Worm (Caenorhabditis elegans) whole organism, midembryonic: Measurements from ENCODE around the gene nhr-216.

Experiments used
- T22C8.4 ChIP-seq: fragments of 200-800 bp; sonication (Bioruptor generic); IDR thresholded peaks from 2 replicates; pipeline ENCODE4 v1.3.6; 2022; ENCODE audit warnings: missing genetic modification characterization, missing compliant biosample characterization
- cog-1 ChIP-seq: sonication (generic microtip); optimal IDR thresholded peaks from 2 replicates; lab custom pipeline; 2016; ENCODE audit warnings: missing genetic modification characterization, missing compliant biosample characterization
- flt-1 ChIP-seq: fragments of 200-800 bp; sonication (Bioruptor generic); IDR thresholded peaks from 2 replicates; pipeline ENCODE4 v1.3.6; 2022; ENCODE audit warnings: missing genetic modification characterization, missing compliant biosample characterization
- ref-1 ChIP-seq: fragments of 200-800 bp; sonication (Bioruptor generic); conservative IDR thresholded peaks from 2 replicates; pipeline ENCODE4 v1.3.6; 2022; ENCODE audit warnings: missing genetic modification reagents, missing genetic modification characterization, missing compliant biosample characterization
- ztf-23 ChIP-seq: fragments of 200-800 bp; sonication (Bioruptor generic); IDR thresholded peaks from 2 replicates; pipeline ENCODE4 v1.3.6; 2022; ENCODE audit warnings: missing genetic modification reagents, missing genetic modification characterization, missing compliant biosample characterization
- ztf-29 ChIP-seq: fragments of 200-800 bp; sonication (Bioruptor generic); IDR thresholded peaks from 2 replicates; pipeline ENCODE4 v1.3.6; 2022; ENCODE audit warnings: missing genetic modification reagents, missing genetic modification characterization, missing compliant biosample characterization

DNA sequence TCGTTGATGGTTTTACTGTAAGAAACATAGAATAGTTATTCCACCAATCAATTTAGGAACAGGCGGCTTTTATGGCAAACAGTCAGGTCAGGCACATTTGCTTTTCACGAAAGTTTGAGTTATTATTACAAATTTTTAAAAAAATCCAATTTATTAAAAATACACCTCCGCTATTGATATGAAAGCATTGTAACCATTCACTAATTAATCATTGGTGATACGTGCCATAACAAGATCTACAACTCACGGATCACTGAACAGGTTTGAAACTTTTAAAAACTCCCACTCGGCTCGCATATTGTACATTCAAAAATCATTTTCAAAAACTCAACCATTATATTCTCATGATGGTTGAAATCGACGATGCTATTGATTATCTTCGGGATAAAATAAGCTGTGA lies 19.2 kb downstream of the nhr-216 start, which contains the start of gene srg-27:
- TF ChIP-seq T22C8.4 (GFP tag; lab: Robert Waterston, UW): no peak
- no peak for TF ChIP-seq cog-1 (tag; lab: Kevin White, UChicago)
- TF ChIP-seq ztf-29 (GFP tag; lab: Robert Waterston, UW): no peak
- no peak for TF ChIP-seq ref-1 (GFP tag; lab: Robert Waterston, UW)
- TF ChIP-seq flt-1: no peak
- no peak for TF ChIP-seq ztf-23 (GFP tag; lab: Robert Waterston, UW)
